Worm (Caenorhabditis elegans): ENCODE results near the gene F07G11.1.

- TF ChIP-seq ama-1 (optimal IDR thresholded peaks at IDR 0.05) (no peak), aly-1 (tag; optimal IDR thresholded peaks at IDR 0.05) (no peak), hnd-1 (tag; optimal IDR thresholded peaks at IDR 0.05) (no peak), tbx-11 (GFP tag; IDR thresholded peaks at IDR 0.05) (no peak), sea-1 (GFP tag; conservative IDR thresholded peaks at IDR 0.05) (no peak), F13C5.2 (tag; optimal IDR thresholded peaks at IDR 0.05) (no peak), tbx-37 (GFP tag; conservative IDR thresholded peaks at IDR 0.05) (no peak), ceh-13 (GFP tag; optimal IDR thresholded peaks at IDR 0.05) (no peak), scrt-1 (GFP tag; IDR thresholded peaks at IDR 0.05) (no peak), ceh-36 (tag; optimal IDR thresholded peaks at IDR 0.05) (no peak), tra-4 (tag; optimal IDR thresholded peaks at IDR 0.05) (no peak), flt-1 (GFP tag; IDR thresholded peaks at IDR 0.05) (no peak), ets-7 (tag; optimal IDR thresholded peaks at IDR 0.05) (no peak)
These were observed 8.7 kb upstream of the F07G11.1 start, which contains the start of gene F07G11.3 for ce11 chrV:7298463-7298862.
